Fruit fly (Drosophila melanogaster) whole organism, embryonic: Measurements from ENCODE around the gene Hsp67Ba.

Experiments
- Abd-B ChIP-seq: fragments of 200-800 bp; sonication (Bioruptor generic); optimal IDR thresholded peaks from 2 replicates; lab custom pipeline; 2018; ENCODE audit warnings: missing biosample characterization, mild to moderate bottlenecking, missing genetic modification characterization, moderate library complexity
- Atf6 ChIP-seq: fragments of 200-800 bp; sonication (Bioruptor generic); IDR thresholded peaks from 2 replicates; pipeline ENCODE4 v1.3.6; 2022; ENCODE audit warnings: missing biosample characterization, missing genetic modification characterization
- Awh ChIP-seq: fragments of 200-800 bp; sonication (Bioruptor generic); IDR thresholded peaks from 2 replicates; pipeline ENCODE4, ENCODE4 v1.3.6; 2022; ENCODE audit warnings: missing biosample characterization, missing genetic modification characterization
- BEAF-32 ChIP-seq: fragments of 200-800 bp; sonication (Bioruptor generic); optimal IDR thresholded peaks from 3 replicates; lab custom pipeline; 2017; ENCODE audit warnings: missing biosample characterization, missing genetic modification characterization, mild to moderate bottlenecking, moderate library complexity, missing genetic modification reagents
- CG10209 ChIP-seq: fragments of 200-800 bp; sonication (Bioruptor generic); optimal IDR thresholded peaks from 3 replicates; lab custom pipeline; 2017; ENCODE audit warnings: missing biosample characterization, mild to moderate bottlenecking, missing genetic modification characterization, missing genetic modification reagents
- CG12071 ChIP-seq: fragments of 200-800 bp; sonication (Bioruptor generic); optimal IDR thresholded peaks from 3 replicates; lab custom pipeline; 2018; ENCODE audit warnings: missing biosample characterization, mild to moderate bottlenecking, missing genetic modification characterization
- CG1233 ChIP-seq: fragments of 200-800 bp; sonication (Bioruptor generic); optimal IDR thresholded peaks from 4 replicates; lab custom pipeline; 2018; ENCODE audit warnings: missing biosample characterization, mild to moderate bottlenecking, missing genetic modification characterization
- CG13123 ChIP-seq: fragments of 200-800 bp; sonication (Bioruptor generic); optimal IDR thresholded peaks from 2 replicates; lab custom pipeline; 2016; ENCODE audit warnings: missing biosample characterization, missing genetic modification characterization
- CG15073 ChIP-seq: fragments of 200-800 bp; sonication (Bioruptor generic); optimal IDR thresholded peaks from 2 replicates; lab custom pipeline; 2016; ENCODE audit warnings: missing biosample characterization, missing genetic modification characterization
- CG15269 ChIP-seq: fragments of 200-800 bp; sonication (Bioruptor generic); optimal IDR thresholded peaks from 2 replicates; lab custom pipeline; 2018; ENCODE audit warnings: missing biosample characterization, mild to moderate bottlenecking, missing genetic modification characterization, moderate library complexity
- CG15479 ChIP-seq: fragments of 200-800 bp; sonication (Bioruptor generic); optimal IDR thresholded peaks from 3 replicates; lab custom pipeline; 2019; ENCODE audit warnings: missing biosample characterization, mild to moderate bottlenecking, missing genetic modification characterization, moderate library complexity
- CG1602 ChIP-seq: fragments of 200-800 bp; sonication (Bioruptor generic); optimal IDR thresholded peaks from 3 replicates; lab custom pipeline; 2016; ENCODE audit warnings: missing biosample characterization, missing genetic modification characterization
- CG18619 ChIP-seq: fragments of 200-800 bp; sonication (Bioruptor generic); optimal IDR thresholded peaks from 3 replicates; lab custom pipeline; 2017; ENCODE audit warnings: missing biosample characterization, mild to moderate bottlenecking, missing genetic modification characterization
- CG2889 ChIP-seq: fragments of 200-800 bp; sonication (Bioruptor generic); IDR thresholded peaks from 3 replicates; pipeline ENCODE4 v1.3.6; 2022; ENCODE audit warnings: missing biosample characterization, missing genetic modification characterization
- CG3163 ChIP-seq: fragments of 200-800 bp; sonication (Bioruptor generic); optimal IDR thresholded peaks from 3 replicates; lab custom pipeline; 2016; ENCODE audit warnings: missing biosample characterization, missing genetic modification characterization
- CG34422 ChIP-seq: fragments of 200-800 bp; sonication (Bioruptor generic); IDR thresholded peaks from 3 replicates; pipeline ENCODE4 v1.3.6; 2022; ENCODE audit warnings: missing biosample characterization, missing genetic modification characterization
- CG4282 ChIP-seq: fragments of 200-800 bp; sonication (Bioruptor generic); optimal IDR thresholded peaks from 2 replicates; lab custom pipeline; 2016; ENCODE audit warnings: missing biosample characterization, missing genetic modification characterization
- CG4404 ChIP-seq: fragments of 200-800 bp; sonication (Bioruptor generic); IDR thresholded peaks from 2 replicates; pipeline ENCODE4 v1.3.6; 2022; ENCODE audit warnings: missing biosample characterization, missing genetic modification characterization
- CG7745 ChIP-seq: fragments of 200-800 bp; sonication (Bioruptor generic); optimal IDR thresholded peaks from 2 replicates; lab custom pipeline; 2018; ENCODE audit warnings: missing biosample characterization, mild to moderate bottlenecking, missing genetic modification characterization, moderate library complexity
- CG7987 ChIP-seq: fragments of 200-800 bp; sonication (Bioruptor generic); optimal IDR thresholded peaks from 2 replicates; lab custom pipeline; 2018; ENCODE audit warnings: missing biosample characterization, mild to moderate bottlenecking, missing genetic modification characterization, moderate library complexity
- Fer1 ChIP-seq: fragments of 200-800 bp; sonication (Bioruptor generic); optimal IDR thresholded peaks from 2 replicates; lab custom pipeline; 2017; ENCODE audit warnings: missing biosample characterization, mild to moderate bottlenecking, missing genetic modification characterization
- Hmr ChIP-seq: fragments of 200-800 bp; sonication (Bioruptor generic); optimal IDR thresholded peaks from 3 replicates; lab custom pipeline; 2017; ENCODE audit warnings: mild to moderate bottlenecking, missing biosample characterization, missing genetic modification reagents, missing genetic modification characterization
- Hr39 ChIP-seq: fragments of >200 bp; optimal IDR thresholded peaks from 2 replicates; lab custom pipeline; 2017
- Hr51 ChIP-seq, 2 experiments: fragments of 200-800 bp; sonication (Bioruptor generic); optimal IDR thresholded peaks; 2 replicates in 1 of 2; 3 replicates in 1 of 2; lab custom pipeline; 2016 to 2018; ENCODE audit warnings: missing biosample characterization in 2 of 2, missing genetic modification characterization in 2 of 2, mild to moderate bottlenecking in 1 of 2, moderate library complexity in 1 of 2
- Med ChIP-seq: fragments of 200-800 bp; sonication (Bioruptor generic); peaks from one replicate; lab custom pipeline; 2016; ENCODE audit warnings: missing biosample characterization, missing genetic modification characterization, mild to moderate bottlenecking, inconsistent platforms, moderate library complexity
- Mes4 ChIP-seq: fragments of 200-800 bp; sonication (Bioruptor generic); optimal IDR thresholded peaks from 2 replicates; lab custom pipeline; 2016; ENCODE audit warnings: missing biosample characterization, missing genetic modification characterization
- Neu2 ChIP-seq: fragments of 200-800 bp; sonication (Bioruptor generic); optimal IDR thresholded peaks from 3 replicates; lab custom pipeline; 2016; ENCODE audit warnings: missing biosample characterization, missing genetic modification characterization, borderline replicate concordance
- Stat92E ChIP-seq, 3 experiments: fragments of >200 bp in 2 of 3; fragments of 200-800 bp in 1 of 3; sonication (Bioruptor generic) in 1 of 3; optimal IDR thresholded peaks; 2 replicates each; lab custom pipeline; 2017 to 2019; ENCODE audit warnings: missing biosample characterization in 3 of 3, missing genetic modification characterization in 3 of 3, mild to moderate bottlenecking in 1 of 3, moderate library complexity in 1 of 3
- al ChIP-seq: fragments of 200-800 bp; sonication (Bioruptor generic); IDR thresholded peaks from 2 replicates; pipeline ENCODE4 v1.3.6; 2022; ENCODE audit warnings: missing biosample characterization, missing genetic modification characterization
- ash1 ChIP-seq: fragments of 200-800 bp; sonication (Bioruptor generic); optimal IDR thresholded peaks from 2 replicates; lab custom pipeline; 2018; ENCODE audit warnings: missing biosample characterization, mild to moderate bottlenecking, missing genetic modification characterization
- bbx ChIP-seq: fragments of 200-800 bp; sonication (Bioruptor generic); IDR thresholded peaks from 2 replicates; pipeline ENCODE4 v1.3.6; 2022; ENCODE audit warnings: missing biosample characterization, missing genetic modification characterization; ENCODE audit not compliant: partially characterized antibody
- bigmax ChIP-seq: fragments of 200-800 bp; sonication (Bioruptor generic); optimal IDR thresholded peaks from 2 replicates; lab custom pipeline; 2018; ENCODE audit warnings: missing biosample characterization, mild to moderate bottlenecking, missing genetic modification characterization
- chm ChIP-seq: fragments of 200-800 bp; sonication (Bioruptor generic); IDR thresholded peaks from 2 replicates; pipeline ENCODE4 v1.3.6; 2022; ENCODE audit warnings: missing biosample characterization, missing genetic modification characterization
- crc ChIP-seq: fragments of 200-800 bp; sonication (Bioruptor generic); optimal IDR thresholded peaks from 2 replicates; lab custom pipeline; 2016; ENCODE audit warnings: missing biosample characterization, missing genetic modification characterization
- crp ChIP-seq, 2 experiments: fragments of 200-800 bp; sonication (Bioruptor generic); optimal IDR thresholded peaks; 2 replicates in 1 of 2; 3 replicates in 1 of 2; lab custom pipeline; 2017; ENCODE audit warnings: missing biosample characterization in 2 of 2, missing genetic modification characterization in 2 of 2, mild to moderate bottlenecking in 1 of 2, moderate library complexity in 1 of 2
- cwo ChIP-seq: fragments of 200-800 bp; sonication (Bioruptor generic); optimal IDR thresholded peaks from 3 replicates; lab custom pipeline; 2017; ENCODE audit warnings: missing biosample characterization, missing genetic modification characterization, mild to moderate bottlenecking, moderate library complexity, missing genetic modification reagents
- dm ChIP-seq: fragments of 200-800 bp; sonication (Bioruptor generic); optimal IDR thresholded peaks from 3 replicates; lab custom pipeline; 2016; ENCODE audit warnings: missing biosample characterization, missing genetic modification characterization
- eve ChIP-seq, 2 experiments: fragments of >200 bp; optimal IDR thresholded peaks; 2 replicates each; lab custom pipeline; 2017; ENCODE audit warnings: missing biosample characterization in 2 of 2, missing genetic modification characterization in 2 of 2
- gce ChIP-seq: fragments of 200-800 bp; sonication (Bioruptor generic); IDR thresholded peaks from 3 replicates; pipeline ENCODE4 v1.3.6; 2022; ENCODE audit warnings: missing biosample characterization, missing genetic modification characterization
- gem ChIP-seq: fragments of 200-800 bp; sonication (Bioruptor generic); optimal IDR thresholded peaks from 2 replicates; lab custom pipeline; 2019; ENCODE audit warnings: missing biosample characterization, mild to moderate bottlenecking, missing genetic modification characterization, moderate library complexity
- gro ChIP-seq: fragments of 200-800 bp; sonication (Bioruptor generic); optimal IDR thresholded peaks from 2 replicates; lab custom pipeline; 2016; ENCODE audit warnings: missing biosample characterization, missing genetic modification characterization
- ken ChIP-seq: fragments of 200-800 bp; sonication (Bioruptor generic); IDR thresholded peaks from 3 replicates; pipeline ENCODE4 v1.3.6; 2022; ENCODE audit warnings: missing biosample characterization, missing genetic modification characterization
- lbe ChIP-seq: fragments of 200-800 bp; sonication (Bioruptor generic); optimal IDR thresholded peaks from 2 replicates; lab custom pipeline; 2016; ENCODE audit warnings: missing biosample characterization, mild to moderate bottlenecking, missing genetic modification characterization
- nmo ChIP-seq: fragments of 200-800 bp; sonication (Bioruptor generic); optimal IDR thresholded peaks from 2 replicates; lab custom pipeline; 2018; ENCODE audit warnings: missing biosample characterization, mild to moderate bottlenecking, missing genetic modification characterization, moderate library complexity
- sob ChIP-seq: fragments of 200-800 bp; sonication (Bioruptor generic); IDR thresholded peaks from 2 replicates; pipeline ENCODE4 v1.3.6; 2022; ENCODE audit warnings: missing biosample characterization, missing genetic modification characterization
- tll ChIP-seq, 2 experiments: fragments of 200-800 bp in 1 of 2; fragments of >200 bp in 1 of 2; sonication (Bioruptor generic) in 1 of 2; optimal IDR thresholded peaks; 2 replicates each; lab custom pipeline; 2017 to 2019; ENCODE audit warnings: missing biosample characterization in 2 of 2, missing genetic modification characterization in 2 of 2, mild to moderate bottlenecking in 1 of 2, moderate library complexity in 1 of 2
- trem ChIP-seq: fragments of 200-800 bp; optimal IDR thresholded peaks from 3 replicates; lab custom pipeline; 2019; ENCODE audit warnings: missing biosample characterization, mild to moderate bottlenecking, missing genetic modification characterization, moderate library complexity
- usp ChIP-seq: fragments of >200 bp; optimal IDR thresholded peaks from 2 replicates; lab custom pipeline; 2017; ENCODE audit warnings: missing biosample characterization, missing genetic modification characterization

Gene Hsp67Ba

DNA sequence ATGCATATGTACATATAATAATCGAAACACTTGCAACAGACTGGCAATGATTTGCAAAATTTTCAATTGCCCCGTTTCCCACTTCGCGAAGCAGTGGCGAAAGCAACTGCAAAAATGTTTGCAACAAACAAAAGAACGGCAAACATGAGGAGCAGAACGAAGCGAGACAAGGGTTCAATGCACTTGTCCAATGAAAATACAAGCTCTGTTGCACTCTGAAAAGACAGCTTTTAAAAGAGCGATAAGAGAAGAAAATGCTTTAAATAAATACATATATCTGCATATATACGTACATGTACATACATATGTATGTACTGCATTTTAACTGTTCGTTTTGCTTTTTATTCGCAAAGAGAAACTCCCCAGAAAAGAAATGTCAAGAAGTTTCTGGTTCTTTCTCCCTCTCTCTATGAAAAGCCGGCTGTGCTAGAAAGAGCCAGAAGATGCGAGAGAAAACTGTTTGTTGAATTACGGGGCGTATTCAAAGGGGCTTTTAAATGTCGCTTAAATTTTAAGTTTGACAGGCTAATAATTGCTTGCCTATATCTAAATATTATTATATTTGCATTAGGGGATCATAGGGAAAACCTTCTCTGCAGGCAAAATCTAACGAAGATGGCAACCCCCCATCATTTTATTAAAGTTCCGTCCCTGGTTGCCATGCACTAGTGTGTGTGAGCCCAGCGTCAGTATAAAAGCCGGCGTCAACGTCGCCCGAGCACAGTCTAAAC lies 4.2 kb upstream of the Hsp67Ba start, which contains the start of gene Hsp27 (continued):
- TF ChIP-seq CG2889 (GFP tag; lab: Robert Waterston, UW) (peak; percentile 94), lbe (GFP tag; lab: Kevin White, UChicago) (peak; percentile 99), bigmax (GFP tag; lab: Kevin White, UChicago) (peak; percentile 71), bbx (GFP tag; lab: Robert Waterston, UW) (peak; percentile 22; the same call in 1 of the 2 replicates), Atf6 (GFP tag; lab: Robert Waterston, UW) (peak; percentile 97), CG3163 (GFP tag; lab: Kevin White, UChicago) (peak; percentile 69), Fer1 (GFP tag; lab: Kevin White, UChicago) (peak; percentile 97), Mes4 (GFP tag; lab: Kevin White, UChicago) (peak; percentile 68), CG10209 (GFP tag; lab: Kevin White, UChicago) (peak; percentile 98), ken (GFP tag; lab: Robert Waterston, UW) (peak; percentile 99), CG7987 (GFP tag; lab: Kevin White, UChicago) (peak; percentile 96), Abd-B (peak; percentile 97), Stat92E (GFP tag; optimal IDR thresholded peaks at IDR 0.05; lab: Kevin White, UChicago) (peak in 1 of 3 experiments; percentile 94), CG34422 (GFP tag; lab: Robert Waterston, UW) (peak; percentile 99), eve (GFP tag; optimal IDR thresholded peaks at IDR 0.05; lab: Kevin White, UChicago) (no peak), Hmr (peak; percentile 98), tll (GFP tag; optimal IDR thresholded peaks at IDR 0.05; lab: Kevin White, UChicago) (peak in 1 of 2 experiments; percentile 50), al (peak; percentile 98), CG1602 (GFP tag; lab: Kevin White, UChicago) (peak; percentile 98), ash1 (GFP tag; lab: Kevin White, UChicago) (peak; percentile 78), CG15479 (GFP tag; lab: Kevin White, UChicago) (no peak), CG15269 (tag; lab: Kevin White, UChicago) (peak; percentile 97), dm (GFP tag; lab: Kevin White, UChicago) (peak; percentile 62), CG12071 (GFP tag; lab: Kevin White, UChicago) (peak; percentile 97), CG13123 (GFP tag; lab: Kevin White, UChicago) (peak; percentile 95), BEAF-32 (GFP tag; lab: Kevin White, UChicago) (peak; percentile 8), trem (peak; percentile 96), CG4404 (peak; percentile 99), usp (GFP tag; lab: Kevin White, UChicago) (no peak), CG18619 (peak; percentile 97), sob (GFP tag; lab: Robert Waterston, UW) (peak; percentile 98), CG1233 (GFP tag; lab: Kevin White, UChicago) (peak; percentile 97), gro (GFP tag; lab: Kevin White, UChicago) (peak; percentile 96), CG15073 (GFP tag; lab: Kevin White, UChicago) (peak; percentile 85), crc (peak; percentile 92), gce (peak; percentile 98), CG4282 (peak; percentile 62), chm (GFP tag; lab: Robert Waterston, UW) (peak; percentile 98), Med (GFP tag; lab: Kevin White, UChicago) (peak; percentile 98), crp (GFP tag; optimal IDR thresholded peaks at IDR 0.05; lab: Kevin White, UChicago) (peak; percentile 4 to 66), Hr51 (GFP tag; optimal IDR thresholded peaks at IDR 0.05; lab: Kevin White, UChicago) (peak; percentile 91 to 97), Hr39 (lab: Kevin White, UChicago) (no peak), CG7745 (peak; percentile 70), nmo (GFP tag; lab: Kevin White, UChicago) (peak; percentile 99), Awh (GFP tag; lab: Robert Waterston, UW) (peak; percentile 99), Neu2 (GFP tag; lab: Kevin White, UChicago) (no peak), gem (tag; lab: Kevin White, UChicago) (peak; percentile 99), cwo (GFP tag; lab: Kevin White, UChicago) (peak; percentile 97)
